Fruit fly (Drosophila melanogaster): ENCODE results near the gene Nup98-96.

- TF ChIP-seq Mnt (GFP tag; optimal IDR thresholded peaks at IDR 0.05) (no peak), CG14711 (tag; optimal IDR thresholded peaks at IDR 0.05) (no peak), cnc (optimal IDR thresholded peaks at IDR 0.05) (no peak), CG33017 (tag; optimal IDR thresholded peaks at IDR 0.05) (no peak)
Observed at dm6 chr3R:23786768-23787631, 5.6 kb upstream of the Nup98-96 start.
